Worm (Caenorhabditis elegans) whole organism, mixed stage, embryonic: ENCODE measurements around the gene C17F4.3.
"Not testable (repeated sequence)": the region's sequence is repeated elsewhere in the genome, so short reads cannot be mapped to it uniquely, and the experiment has no call there.

Experiments
- blmp-1 ChIP-seq: fragments of 150-350 bp; optimal IDR thresholded peaks from 2 replicates; lab custom pipeline; 2014; ENCODE audit warnings: missing biosample characterization, missing genetic modification characterization
- ces-1 ChIP-seq: fragments of 150-350 bp; optimal IDR thresholded peaks from 2 replicates; lab custom pipeline; 2014; ENCODE audit warnings: missing biosample characterization, missing genetic modification reagents, missing genetic modification characterization
- elt-3 ChIP-seq: fragments of 150-350 bp; optimal IDR thresholded peaks from 2 replicates; lab custom pipeline; 2014; ENCODE audit warnings: missing biosample characterization, missing genetic modification characterization
- lin-13 ChIP-seq: fragments of 150-350 bp; optimal IDR thresholded peaks from 2 replicates; lab custom pipeline; 2014; ENCODE audit warnings: missing biosample characterization, missing genetic modification characterization
- lsy-2 ChIP-seq: fragments of 150-350 bp; optimal IDR thresholded peaks from 2 replicates; lab custom pipeline; 2014; ENCODE audit warnings: missing biosample characterization, missing genetic modification characterization
- mab-5 ChIP-seq: fragments of 150-350 bp; optimal IDR thresholded peaks from 2 replicates; lab custom pipeline; 2014; ENCODE audit warnings: missing biosample characterization, missing genetic modification characterization
- mep-1 ChIP-seq: fragments of 150-350 bp; optimal IDR thresholded peaks from 2 replicates; lab custom pipeline; 2017; ENCODE audit warnings: missing biosample characterization, missing genetic modification reagents, missing genetic modification characterization, inconsistent platforms
- snpc-4 ChIP-seq: fragments of 150-350 bp; optimal IDR thresholded peaks from 2 replicates; lab custom pipeline; 2014; ENCODE audit warnings: missing biosample characterization, missing genetic modification characterization
- unc-62 ChIP-seq: fragments of 150-350 bp; optimal IDR thresholded peaks from 2 replicates; lab custom pipeline; 2014; ENCODE audit warnings: missing biosample characterization, missing genetic modification reagents, missing genetic modification characterization

DNA sequence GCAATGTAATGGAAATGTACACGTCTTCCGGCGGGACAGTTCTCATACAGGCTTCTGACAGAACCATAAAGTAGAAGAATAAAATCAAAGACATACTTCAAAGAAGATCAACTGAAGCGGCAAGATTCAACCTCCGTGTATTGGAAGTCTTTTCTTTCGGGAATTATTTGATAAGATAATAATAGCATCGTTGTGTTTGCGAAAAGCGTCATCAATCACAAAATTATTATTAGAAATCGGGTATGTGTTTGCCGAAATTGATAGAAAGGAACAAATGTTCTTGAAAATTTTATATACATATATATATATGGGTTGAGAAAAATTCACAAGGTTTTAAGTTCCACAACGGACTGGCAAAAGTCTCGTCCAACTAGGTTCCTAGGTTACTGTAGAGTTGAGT lies 48.8 kb upstream of the C17F4.3 start, which contains the start of gene Y27F2A.9:
- TF ChIP-seq snpc-4 (tag; lab: Kevin White, UChicago); ces-1 (GFP tag; lab: Kevin White, UChicago); mep-1; mab-5; elt-3; blmp-1; lsy-2; unc-62 (GFP tag; lab: Kevin White, UChicago); lin-13 (tag; lab: Kevin White, UChicago): not testable (repeated sequence)
